Worm (Caenorhabditis elegans) whole organism, L2 larva: ENCODE data around the gene etr-1.
A peak's percentile ranks its signal among the peaks of the same experiment; 100 is the strongest.

Experiments used
- C34F6.9 ChIP-seq: fragments of 150-350 bp; optimal IDR thresholded peaks from 2 replicates; lab custom pipeline; 2014; ENCODE audit warnings: missing biosample characterization, missing genetic modification characterization
- F13H6.1 ChIP-seq: sonication (generic microtip); optimal IDR thresholded peaks from 2 replicates; lab custom pipeline; 2016; ENCODE audit warnings: missing genetic modification characterization, missing compliant biosample characterization
- R02D3.7 ChIP-seq: fragments of 150-350 bp; optimal IDR thresholded peaks from 2 replicates; lab custom pipeline; 2014; ENCODE audit warnings: missing biosample characterization, missing genetic modification characterization
- Y55F3AM.14 ChIP-seq: fragments of 200-800 bp; sonication (Bioruptor generic); optimal IDR thresholded peaks from 2 replicates; lab custom pipeline; 2018; ENCODE audit warnings: mild to moderate bottlenecking, missing genetic modification characterization, missing compliant biosample characterization
- ZK546.5 ChIP-seq: sonication (generic microtip); optimal IDR thresholded peaks from 2 replicates; lab custom pipeline; 2017; ENCODE audit warnings: missing biosample characterization, missing genetic modification characterization
- alr-1 ChIP-seq: fragments of 150-350 bp; optimal IDR thresholded peaks from 2 replicates; lab custom pipeline; 2014; ENCODE audit warnings: missing biosample characterization, missing genetic modification characterization
- aly-2 ChIP-seq: fragments of 150-350 bp; optimal IDR thresholded peaks from 2 replicates; lab custom pipeline; 2014; ENCODE audit warnings: missing biosample characterization, missing genetic modification characterization
- blmp-1 ChIP-seq: sonication (generic microtip); optimal IDR thresholded peaks from 2 replicates; lab custom pipeline; 2017; ENCODE audit warnings: missing genetic modification characterization, mild to moderate bottlenecking, missing compliant biosample characterization, antibody characterized with exemption, moderate library complexity; ENCODE audit not compliant: insufficient read depth
- ceh-16 ChIP-seq: fragments of 150-350 bp; optimal IDR thresholded peaks from 2 replicates; lab custom pipeline; 2014; ENCODE audit warnings: missing biosample characterization, missing genetic modification characterization
- ceh-82 ChIP-seq: fragments of 150-350 bp; optimal IDR thresholded peaks from 2 replicates; lab custom pipeline; 2014; ENCODE audit warnings: missing biosample characterization, missing genetic modification characterization
- crh-2 ChIP-seq: sonication (generic microtip); optimal IDR thresholded peaks from 2 replicates; lab custom pipeline; 2017; ENCODE audit warnings: missing biosample characterization, missing genetic modification characterization
- egl-27 ChIP-seq: sonication (generic microtip); optimal IDR thresholded peaks from 3 replicates; lab custom pipeline; 2017; ENCODE audit warnings: missing biosample characterization, missing genetic modification reagents, missing genetic modification characterization
- elt-1 ChIP-seq: fragments of 150-350 bp; optimal IDR thresholded peaks from 2 replicates; lab custom pipeline; 2014; ENCODE audit warnings: missing biosample characterization, missing genetic modification characterization
- fos-1 ChIP-seq: fragments of 150-350 bp; optimal IDR thresholded peaks from 2 replicates; lab custom pipeline; 2014; ENCODE audit warnings: missing biosample characterization, missing genetic modification characterization
- lin-11 ChIP-seq: fragments of 150-350 bp; sonication (generic microtip); optimal IDR thresholded peaks from 2 replicates; lab custom pipeline; 2014; ENCODE audit warnings: missing biosample characterization, missing genetic modification characterization, inconsistent platforms, mixed read lengths
- mab-5 ChIP-seq: fragments of 150-350 bp; optimal IDR thresholded peaks from 2 replicates; lab custom pipeline; 2014; ENCODE audit warnings: missing biosample characterization, missing genetic modification characterization
- mbf-1 ChIP-seq: sonication (generic microtip); optimal IDR thresholded peaks from 2 replicates; lab custom pipeline; 2017; ENCODE audit warnings: missing biosample characterization, missing genetic modification characterization
- mdl-1 ChIP-seq, 2 experiments: fragments of 150-350 bp in 1 of 2; sonication (generic microtip) in 1 of 2; optimal IDR thresholded peaks; 2 replicates each; lab custom pipeline; 2017; ENCODE audit warnings: missing biosample characterization in 2 of 2, missing genetic modification characterization in 2 of 2
- nhr-11 ChIP-seq: fragments of 150-350 bp; optimal IDR thresholded peaks from 2 replicates; lab custom pipeline; 2014; ENCODE audit warnings: missing biosample characterization, missing genetic modification characterization
- nhr-12 ChIP-seq: fragments of 150-350 bp; optimal IDR thresholded peaks from 2 replicates; lab custom pipeline; 2014; ENCODE audit warnings: missing biosample characterization, missing genetic modification characterization
- nhr-21 ChIP-seq: fragments of 150-350 bp; optimal IDR thresholded peaks from 2 replicates; lab custom pipeline; 2014; ENCODE audit warnings: missing biosample characterization, missing genetic modification characterization
- nhr-23 ChIP-seq: fragments of 150-350 bp; optimal IDR thresholded peaks from 2 replicates; lab custom pipeline; 2014; ENCODE audit warnings: missing biosample characterization, missing genetic modification reagents, missing genetic modification characterization
- nhr-237 ChIP-seq: fragments of 150-350 bp; optimal IDR thresholded peaks from 2 replicates; lab custom pipeline; 2014; ENCODE audit warnings: missing biosample characterization, missing genetic modification characterization
- nhr-6 ChIP-seq: fragments of 150-350 bp; optimal IDR thresholded peaks from 2 replicates; lab custom pipeline; 2014; ENCODE audit warnings: missing biosample characterization, missing genetic modification characterization
- nhr-77 ChIP-seq: fragments of 150-350 bp; optimal IDR thresholded peaks from 2 replicates; lab custom pipeline; 2014; ENCODE audit warnings: missing biosample characterization, missing genetic modification characterization
- peb-1 ChIP-seq: fragments of 150-350 bp; optimal IDR thresholded peaks from 2 replicates; lab custom pipeline; 2014; ENCODE audit warnings: missing biosample characterization, missing genetic modification characterization
- sem-4 ChIP-seq: fragments of 150-350 bp; optimal IDR thresholded peaks from 2 replicates; lab custom pipeline; 2014; ENCODE audit warnings: missing biosample characterization, missing genetic modification reagents, missing genetic modification characterization
- skn-1 ChIP-seq: sonication (generic microtip); optimal IDR thresholded peaks from 2 replicates; lab custom pipeline; 2017; ENCODE audit warnings: missing biosample characterization, missing genetic modification characterization
- sma-9 ChIP-seq, 2 experiments: fragments of 150-350 bp in 1 of 2; sonication (generic microtip) in 1 of 2; optimal IDR thresholded peaks; 2 replicates each; lab custom pipeline; 2014 to 2016; ENCODE audit warnings: missing genetic modification characterization in 2 of 2, mild to moderate bottlenecking in 1 of 2, missing biosample characterization in 1 of 2, missing compliant biosample characterization in 1 of 2, missing genetic modification reagents in 1 of 2, moderate library complexity in 1 of 2
- snpc-4 ChIP-seq: fragments of 150-350 bp; optimal IDR thresholded peaks from 2 replicates; lab custom pipeline; 2014; ENCODE audit warnings: missing biosample characterization, missing genetic modification characterization
- unc-39 ChIP-seq: fragments of 150-350 bp; optimal IDR thresholded peaks from 2 replicates; lab custom pipeline; 2014; ENCODE audit warnings: missing biosample characterization, missing genetic modification characterization
- unc-55 ChIP-seq: fragments of 150-350 bp; sonication (generic microtip); optimal IDR thresholded peaks from 3 replicates; lab custom pipeline; 2014; ENCODE audit warnings: missing biosample characterization, missing genetic modification reagents, missing genetic modification characterization
- unc-62 ChIP-seq: fragments of 150-350 bp; optimal IDR thresholded peaks from 2 replicates; lab custom pipeline; 2014; ENCODE audit warnings: missing biosample characterization, missing genetic modification reagents, missing genetic modification characterization
- zag-1 ChIP-seq: fragments of 150-350 bp; optimal IDR thresholded peaks from 2 replicates; lab custom pipeline; 2014; ENCODE audit warnings: missing biosample characterization, missing genetic modification characterization
- ztf-11 ChIP-seq: sonication (generic microtip); optimal IDR thresholded peaks from 2 replicates; lab custom pipeline; 2017; ENCODE audit warnings: missing biosample characterization, missing genetic modification characterization

The etr-1 gene

DNA sequence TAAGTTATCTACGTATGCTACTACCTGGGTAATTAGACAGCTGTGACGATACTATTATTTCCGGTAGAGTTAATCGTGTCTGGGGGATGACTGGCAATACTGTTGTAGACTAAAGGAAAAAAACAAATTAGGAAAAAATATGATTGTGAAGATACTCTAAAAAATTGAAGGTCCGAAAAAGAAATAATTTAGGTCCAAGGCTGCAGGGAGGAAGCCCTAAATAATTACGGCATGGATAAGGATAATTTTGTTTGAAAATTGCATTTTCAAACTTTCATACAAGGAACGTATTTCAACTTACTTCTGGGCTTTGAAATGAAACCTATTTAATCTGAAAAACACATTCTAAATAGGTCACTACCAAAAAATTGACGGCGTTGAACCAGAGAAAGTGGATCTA lies 33.2 kb upstream of the etr-1 start, which contains the start of gene srd-3:
TSS of gene srd-3 (minus strand) at position 101 of the 400 bp plus-strand sequence.
- no peak for TF ChIP-seq nhr-237 (tag; lab: Kevin White, UChicago)
- no peak for TF ChIP-seq peb-1
- no peak for TF ChIP-seq nhr-6 (tag; lab: Kevin White, UChicago)
- TF ChIP-seq mdl-1 (tag; optimal IDR thresholded peaks at IDR 0.05; lab: Kevin White, UChicago) = no peak
- TF ChIP-seq elt-1 (tag; lab: Kevin White, UChicago) = no peak
- no peak for TF ChIP-seq nhr-11
- no peak for TF ChIP-seq skn-1 (tag; lab: Kevin White, UChicago)
- TF ChIP-seq unc-39 (tag; lab: Kevin White, UChicago) = no peak
- TF ChIP-seq mab-5 (tag; lab: Kevin White, UChicago) = no peak
- no peak for TF ChIP-seq egl-27 (tag; lab: Kevin White, UChicago)
- TF ChIP-seq sem-4 (tag; lab: Kevin White, UChicago) = no peak
- no peak for TF ChIP-seq C34F6.9 (tag; lab: Kevin White, UChicago)
- no peak for TF ChIP-seq alr-1 (tag; lab: Kevin White, UChicago)
- TF ChIP-seq Y55F3AM.14 (GFP tag; lab: Kevin White, UChicago) = no peak
- TF ChIP-seq snpc-4 (tag; lab: Kevin White, UChicago) = no peak
- TF ChIP-seq ceh-16 (tag; lab: Kevin White, UChicago) = no peak
- TF ChIP-seq aly-2 = no peak
- no peak for TF ChIP-seq nhr-23

DNA sequence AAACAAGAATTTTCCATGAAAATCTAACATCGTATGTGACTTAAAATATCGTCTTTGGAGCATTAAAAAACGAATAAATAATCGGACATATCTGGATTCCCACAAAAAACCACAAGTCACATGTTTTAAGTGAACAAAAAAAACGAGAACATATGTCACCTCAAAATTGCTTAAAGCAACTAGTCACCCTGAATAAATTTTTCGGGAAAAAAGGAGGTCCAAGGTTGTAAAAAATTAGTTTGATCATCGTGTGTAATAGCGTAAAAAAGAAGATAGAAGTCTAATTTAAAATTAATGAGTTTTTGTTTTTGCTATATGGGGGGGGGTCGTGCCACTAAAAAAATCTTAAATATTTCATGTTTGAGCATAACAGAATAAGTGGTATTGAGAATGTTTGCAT lies 32.4 kb upstream of the etr-1 start:
- TF ChIP-seq lin-11 (tag; lab: Kevin White, UChicago) = no peak
- TF ChIP-seq unc-62 (GFP tag; lab: Kevin White, UChicago) = no peak
- peak; percentile 50 for TF ChIP-seq unc-55 (GFP tag; lab: Kevin White, UChicago)

DNA sequence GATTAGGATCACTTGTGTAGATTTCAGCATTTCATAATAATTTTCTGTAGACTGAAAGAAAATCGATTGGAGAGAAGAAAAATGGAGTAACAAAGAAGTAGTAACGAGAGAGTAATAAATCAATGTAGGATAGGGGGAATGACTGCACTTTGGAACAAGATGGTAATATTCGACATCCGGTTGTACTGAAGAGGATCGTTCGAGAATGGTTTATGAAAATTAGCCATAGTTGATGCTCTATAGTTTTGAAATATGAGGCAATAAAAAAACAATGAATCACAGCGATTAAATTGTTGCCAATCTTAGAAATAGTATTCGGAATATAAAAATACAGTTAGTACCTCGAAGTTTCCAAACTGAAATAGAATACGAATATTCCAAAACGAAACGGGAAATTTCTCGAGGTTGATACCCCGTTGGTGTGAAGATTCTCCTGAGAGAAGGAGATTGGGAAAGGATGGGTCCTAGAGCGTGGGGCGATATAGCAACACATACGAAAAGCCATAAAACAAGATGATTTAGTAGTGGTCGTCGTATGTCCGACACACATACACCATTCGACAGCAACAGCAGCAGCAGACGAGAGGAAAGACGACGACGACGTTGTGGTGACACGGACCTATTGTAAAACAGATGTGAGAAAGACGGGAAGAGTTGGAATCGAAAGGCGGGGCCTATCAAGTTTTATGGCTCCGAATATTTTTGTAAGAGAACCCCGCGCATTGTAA lies 28.5 kb upstream of the etr-1 start, which contains the start of gene cwn-1:
TSS of gene cwn-1 (minus strand) at position 51 of the 728 bp plus-strand sequence.
- TF ChIP-seq nhr-21 (tag; lab: Kevin White, UChicago) = no peak
- no peak for TF ChIP-seq nhr-12 (tag; lab: Kevin White, UChicago)
- no peak for TF ChIP-seq alr-1 (tag; lab: Kevin White, UChicago)
- no peak for TF ChIP-seq ztf-11 (tag; lab: Kevin White, UChicago)
- no peak for TF ChIP-seq nhr-23
- TF ChIP-seq ceh-82 (tag; lab: Kevin White, UChicago) = no peak
- TF ChIP-seq skn-1 (tag; lab: Kevin White, UChicago) = no peak
- TF ChIP-seq sma-9 (GFP tag; optimal IDR thresholded peaks at IDR 0.05; lab: Kevin White, UChicago) = no peak
- TF ChIP-seq sma-9 (tag; optimal IDR thresholded peaks at IDR 0.05; lab: Kevin White, UChicago) = no peak

DNA sequence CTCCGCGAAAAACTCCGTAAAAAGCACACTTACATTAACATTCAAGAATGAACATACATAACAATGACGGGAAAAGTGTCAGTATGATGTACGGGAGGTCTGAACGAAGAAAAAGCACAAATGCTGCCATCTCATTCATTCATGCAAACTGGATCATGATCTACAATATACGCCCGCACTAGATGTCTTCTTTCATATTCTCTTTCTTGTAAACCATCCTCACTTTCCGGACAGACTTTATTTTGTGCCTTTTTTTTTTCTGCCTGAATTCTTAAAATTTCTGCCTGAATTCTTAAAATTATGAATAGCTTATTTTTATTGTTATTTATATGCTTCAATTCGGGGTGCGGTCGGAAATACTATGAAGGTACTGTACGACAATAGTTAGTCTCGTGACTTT lies 27.0 kb upstream of the etr-1 start, which contains the start of gene K10B4.1:
TSS of gene K10B4.1 (plus strand) at position 301 of the 400 bp plus-strand sequence.
- TF ChIP-seq nhr-12 (tag; lab: Kevin White, UChicago) = no peak
- TF ChIP-seq nhr-237 (tag; lab: Kevin White, UChicago) = no peak
- no peak for TF ChIP-seq fos-1 (tag; lab: Kevin White, UChicago)
- TF ChIP-seq F13H6.1 = no peak
- no peak for TF ChIP-seq R02D3.7 (tag; lab: Kevin White, UChicago)
- no peak for TF ChIP-seq ZK546.5 (tag; lab: Kevin White, UChicago)
- TF ChIP-seq nhr-21 (tag; lab: Kevin White, UChicago) = no peak
- no peak for TF ChIP-seq mbf-1 (tag; lab: Kevin White, UChicago)
- no peak for TF ChIP-seq nhr-11
- no peak for TF ChIP-seq blmp-1 (tag; lab: Kevin White, UChicago)
- TF ChIP-seq zag-1 (tag; lab: Kevin White, UChicago) = no peak
- TF ChIP-seq crh-2 (tag; lab: Kevin White, UChicago) = no peak
- no peak for TF ChIP-seq nhr-6 (tag; lab: Kevin White, UChicago)
- no peak for TF ChIP-seq unc-39 (tag; lab: Kevin White, UChicago)
- TF ChIP-seq nhr-23 = no peak
- no peak for TF ChIP-seq ceh-16 (tag; lab: Kevin White, UChicago)
- TF ChIP-seq mab-5 (tag; lab: Kevin White, UChicago) = no peak
- no peak for TF ChIP-seq nhr-77 (tag; lab: Kevin White, UChicago)
- TF ChIP-seq mdl-1 (tag; optimal IDR thresholded peaks at IDR 0.05; lab: Kevin White, UChicago) = no peak
- no peak for TF ChIP-seq sma-9 (GFP tag; optimal IDR thresholded peaks at IDR 0.05; lab: Kevin White, UChicago)
- no peak for TF ChIP-seq sma-9 (tag; optimal IDR thresholded peaks at IDR 0.05; lab: Kevin White, UChicago)
